Worm (Caenorhabditis elegans) whole organism, L2 larva: ENCODE data around the gene clec-140.

Source experiments
- C34F6.9 ChIP-seq: fragments of 150-350 bp; optimal IDR thresholded peaks from 2 replicates; lab custom pipeline; 2014; ENCODE audit warnings: missing biosample characterization, missing genetic modification characterization
- F13H6.1 ChIP-seq: sonication (generic microtip); optimal IDR thresholded peaks from 2 replicates; lab custom pipeline; 2016; ENCODE audit warnings: missing genetic modification characterization, missing compliant biosample characterization
- R02D3.7 ChIP-seq: fragments of 150-350 bp; optimal IDR thresholded peaks from 2 replicates; lab custom pipeline; 2014; ENCODE audit warnings: missing biosample characterization, missing genetic modification characterization
- Y55F3AM.14 ChIP-seq: fragments of 200-800 bp; sonication (Bioruptor generic); optimal IDR thresholded peaks from 2 replicates; lab custom pipeline; 2018; ENCODE audit warnings: mild to moderate bottlenecking, missing genetic modification characterization, missing compliant biosample characterization
- ZK546.5 ChIP-seq: sonication (generic microtip); optimal IDR thresholded peaks from 2 replicates; lab custom pipeline; 2017; ENCODE audit warnings: missing biosample characterization, missing genetic modification characterization
- alr-1 ChIP-seq: fragments of 150-350 bp; optimal IDR thresholded peaks from 2 replicates; lab custom pipeline; 2014; ENCODE audit warnings: missing biosample characterization, missing genetic modification characterization
- aly-2 ChIP-seq: fragments of 150-350 bp; optimal IDR thresholded peaks from 2 replicates; lab custom pipeline; 2014; ENCODE audit warnings: missing biosample characterization, missing genetic modification characterization
- ama-1 ChIP-seq: fragments of 150-350 bp; optimal IDR thresholded peaks from 2 replicates; lab custom pipeline; 2018; ENCODE audit warnings: inconsistent platforms
- blmp-1 ChIP-seq: sonication (generic microtip); optimal IDR thresholded peaks from 2 replicates; lab custom pipeline; 2017; ENCODE audit warnings: missing genetic modification characterization, mild to moderate bottlenecking, missing compliant biosample characterization, antibody characterized with exemption, moderate library complexity; ENCODE audit not compliant: insufficient read depth
- ceh-82 ChIP-seq: fragments of 150-350 bp; optimal IDR thresholded peaks from 2 replicates; lab custom pipeline; 2014; ENCODE audit warnings: missing biosample characterization, missing genetic modification characterization
- crh-2 ChIP-seq: sonication (generic microtip); optimal IDR thresholded peaks from 2 replicates; lab custom pipeline; 2017; ENCODE audit warnings: missing biosample characterization, missing genetic modification characterization
- dmd-4 ChIP-seq: sonication (generic microtip); optimal IDR thresholded peaks from 2 replicates; lab custom pipeline; 2017; ENCODE audit warnings: missing biosample characterization, missing genetic modification characterization
- egl-27 ChIP-seq: sonication (generic microtip); optimal IDR thresholded peaks from 3 replicates; lab custom pipeline; 2017; ENCODE audit warnings: missing biosample characterization, missing genetic modification reagents, missing genetic modification characterization
- elt-3 ChIP-seq: sonication (generic microtip); optimal IDR thresholded peaks from 2 replicates; lab custom pipeline; 2017; ENCODE audit warnings: missing biosample characterization, missing genetic modification characterization
- fos-1 ChIP-seq: fragments of 150-350 bp; optimal IDR thresholded peaks from 2 replicates; lab custom pipeline; 2014; ENCODE audit warnings: missing biosample characterization, missing genetic modification characterization
- gmeb-1 ChIP-seq: fragments of 150-350 bp; optimal IDR thresholded peaks from 2 replicates; lab custom pipeline; 2014; ENCODE audit warnings: missing biosample characterization, missing genetic modification characterization
- lin-11 ChIP-seq: fragments of 150-350 bp; sonication (generic microtip); optimal IDR thresholded peaks from 2 replicates; lab custom pipeline; 2014; ENCODE audit warnings: missing biosample characterization, missing genetic modification characterization, inconsistent platforms, mixed read lengths
- lin-13 ChIP-seq: fragments of 150-350 bp; optimal IDR thresholded peaks from 2 replicates; lab custom pipeline; 2014; ENCODE audit warnings: missing biosample characterization, missing genetic modification reagents, missing genetic modification characterization
- lsy-2 ChIP-seq, 2 experiments: fragments of 150-350 bp in 1 of 2; sonication (generic microtip) in 1 of 2; optimal IDR thresholded peaks; 2 replicates each; lab custom pipeline; 2014 to 2017; ENCODE audit warnings: missing biosample characterization in 2 of 2, missing genetic modification characterization in 2 of 2
- mab-5 ChIP-seq: fragments of 150-350 bp; optimal IDR thresholded peaks from 2 replicates; lab custom pipeline; 2014; ENCODE audit warnings: missing biosample characterization, missing genetic modification characterization
- mbf-1 ChIP-seq: sonication (generic microtip); optimal IDR thresholded peaks from 2 replicates; lab custom pipeline; 2017; ENCODE audit warnings: missing biosample characterization, missing genetic modification characterization
- mdl-1 ChIP-seq, 2 experiments: fragments of 150-350 bp in 1 of 2; sonication (generic microtip) in 1 of 2; optimal IDR thresholded peaks; 2 replicates each; lab custom pipeline; 2017; ENCODE audit warnings: missing biosample characterization in 2 of 2, missing genetic modification characterization in 2 of 2
- nhr-10 ChIP-seq: sonication (generic microtip); optimal IDR thresholded peaks from 2 replicates; lab custom pipeline; 2017; ENCODE audit warnings: missing biosample characterization, missing genetic modification characterization
- nhr-12 ChIP-seq: fragments of 150-350 bp; optimal IDR thresholded peaks from 2 replicates; lab custom pipeline; 2014; ENCODE audit warnings: missing biosample characterization, missing genetic modification characterization
- nhr-129 ChIP-seq: fragments of 150-350 bp; optimal IDR thresholded peaks from 2 replicates; lab custom pipeline; 2014; ENCODE audit warnings: missing biosample characterization, missing genetic modification characterization
- nhr-21 ChIP-seq: fragments of 150-350 bp; optimal IDR thresholded peaks from 2 replicates; lab custom pipeline; 2014; ENCODE audit warnings: missing biosample characterization, missing genetic modification characterization
- nhr-23 ChIP-seq: fragments of 150-350 bp; optimal IDR thresholded peaks from 2 replicates; lab custom pipeline; 2014; ENCODE audit warnings: missing biosample characterization, missing genetic modification reagents, missing genetic modification characterization
- nhr-25 ChIP-seq: fragments of 150-350 bp; sonication (generic microtip); optimal IDR thresholded peaks from 3 replicates; lab custom pipeline; 2014; ENCODE audit warnings: missing biosample characterization, missing genetic modification characterization
- nhr-77 ChIP-seq: fragments of 150-350 bp; optimal IDR thresholded peaks from 2 replicates; lab custom pipeline; 2014; ENCODE audit warnings: missing biosample characterization, missing genetic modification characterization
- peb-1 ChIP-seq: fragments of 150-350 bp; optimal IDR thresholded peaks from 2 replicates; lab custom pipeline; 2014; ENCODE audit warnings: missing biosample characterization, missing genetic modification characterization
- sem-4 ChIP-seq: fragments of 150-350 bp; optimal IDR thresholded peaks from 2 replicates; lab custom pipeline; 2014; ENCODE audit warnings: missing biosample characterization, missing genetic modification reagents, missing genetic modification characterization
- skn-1 ChIP-seq: sonication (generic microtip); optimal IDR thresholded peaks from 2 replicates; lab custom pipeline; 2017; ENCODE audit warnings: missing biosample characterization, missing genetic modification characterization
- sma-3 ChIP-seq: sonication (generic microtip); optimal IDR thresholded peaks from 2 replicates; lab custom pipeline; 2016; ENCODE audit warnings: missing genetic modification reagents, missing genetic modification characterization, missing compliant biosample characterization
- sma-9 ChIP-seq, 2 experiments: fragments of 150-350 bp in 1 of 2; sonication (generic microtip) in 1 of 2; optimal IDR thresholded peaks; 2 replicates each; lab custom pipeline; 2014 to 2016; ENCODE audit warnings: missing genetic modification characterization in 2 of 2, mild to moderate bottlenecking in 1 of 2, missing biosample characterization in 1 of 2, missing compliant biosample characterization in 1 of 2, missing genetic modification reagents in 1 of 2, moderate library complexity in 1 of 2
- snpc-4 ChIP-seq: fragments of 150-350 bp; optimal IDR thresholded peaks from 2 replicates; lab custom pipeline; 2014; ENCODE audit warnings: missing biosample characterization, missing genetic modification characterization
- unc-55 ChIP-seq: fragments of 150-350 bp; sonication (generic microtip); optimal IDR thresholded peaks from 3 replicates; lab custom pipeline; 2014; ENCODE audit warnings: missing biosample characterization, missing genetic modification reagents, missing genetic modification characterization
- ztf-1 ChIP-seq: fragments of 200-800 bp; sonication (Bioruptor generic); conservative IDR thresholded peaks from 2 replicates; pipeline ENCODE4 v1.3.6; 2022; ENCODE audit warnings: missing genetic modification characterization, missing compliant biosample characterization
- ztf-11 ChIP-seq: sonication (generic microtip); optimal IDR thresholded peaks from 2 replicates; lab custom pipeline; 2017; ENCODE audit warnings: missing biosample characterization, missing genetic modification characterization
- ztf-4 ChIP-seq: fragments of 150-350 bp; optimal IDR thresholded peaks from 2 replicates; lab custom pipeline; 2014; ENCODE audit warnings: missing biosample characterization, missing genetic modification characterization

The clec-140 gene

DNA sequence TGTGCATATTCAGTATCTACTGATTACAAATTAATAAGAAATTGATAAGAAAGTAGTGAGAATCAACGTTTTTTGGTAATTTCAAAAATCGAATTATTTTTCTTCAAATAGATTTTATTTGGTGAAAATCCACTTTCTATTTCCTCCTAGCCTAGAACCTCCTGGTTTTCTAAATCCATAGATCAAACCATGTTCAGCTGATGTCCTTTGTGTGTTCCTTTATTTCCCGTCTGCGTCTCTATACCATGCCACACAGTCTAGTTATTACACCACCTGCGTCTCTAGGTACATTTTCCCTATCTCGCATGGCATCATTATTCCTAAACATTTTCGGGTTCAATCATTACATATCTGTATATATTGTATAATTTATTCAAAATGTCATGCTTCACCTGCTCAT, 20.3 kb downstream of the clec-140 start, which contains the start of gene F10G7.5:
F10G7.5 (plus strand) TSS at position 286 of the 400 bp plus-strand sequence.
- peak; percentile 42 for TF ChIP-seq C34F6.9 (tag; lab: Kevin White, UChicago)
- TF ChIP-seq ztf-4 (tag; lab: Kevin White, UChicago): no peak
- no peak for TF ChIP-seq ZK546.5 (tag; lab: Kevin White, UChicago)
- no peak for TF ChIP-seq nhr-10
- peak in 1 of 2 experiments; percentile 60 for TF ChIP-seq lsy-2 (tag; optimal IDR thresholded peaks at IDR 0.05; lab: Kevin White, UChicago)
- TF ChIP-seq dmd-4 (tag; lab: Kevin White, UChicago): no peak
- no peak for TF ChIP-seq sem-4 (tag; lab: Kevin White, UChicago)
- TF ChIP-seq F13H6.1 (tag; lab: Kevin White, UChicago): peak; percentile 11
- peak; percentile 49 for TF ChIP-seq fos-1
- TF ChIP-seq ceh-82 (tag; lab: Kevin White, UChicago): no peak
- no peak for TF ChIP-seq nhr-23
- TF ChIP-seq peb-1 (tag; lab: Kevin White, UChicago): no peak
- TF ChIP-seq sma-9 (GFP tag; optimal IDR thresholded peaks at IDR 0.05; lab: Kevin White, UChicago): peak; percentile 27
- no peak for TF ChIP-seq sma-9 (tag; optimal IDR thresholded peaks at IDR 0.05; lab: Kevin White, UChicago)
- TF ChIP-seq blmp-1: no peak
- TF ChIP-seq ztf-11: no peak
- no peak for TF ChIP-seq Y55F3AM.14
- TF ChIP-seq nhr-12 (tag; lab: Kevin White, UChicago): no peak
- TF ChIP-seq egl-27 (tag; lab: Kevin White, UChicago): no peak
- peak in 1 of 2 experiments; percentile 8 for TF ChIP-seq mdl-1 (tag; optimal IDR thresholded peaks at IDR 0.05; lab: Kevin White, UChicago)
- TF ChIP-seq alr-1: no peak
- TF ChIP-seq mbf-1: no peak
- TF ChIP-seq crh-2 (tag; lab: Kevin White, UChicago): peak; percentile 17
- TF ChIP-seq skn-1 (tag; lab: Kevin White, UChicago): no peak
- TF ChIP-seq lin-11 (tag; lab: Kevin White, UChicago): no peak
- no peak for TF ChIP-seq elt-3
- no peak for TF ChIP-seq R02D3.7

DNA sequence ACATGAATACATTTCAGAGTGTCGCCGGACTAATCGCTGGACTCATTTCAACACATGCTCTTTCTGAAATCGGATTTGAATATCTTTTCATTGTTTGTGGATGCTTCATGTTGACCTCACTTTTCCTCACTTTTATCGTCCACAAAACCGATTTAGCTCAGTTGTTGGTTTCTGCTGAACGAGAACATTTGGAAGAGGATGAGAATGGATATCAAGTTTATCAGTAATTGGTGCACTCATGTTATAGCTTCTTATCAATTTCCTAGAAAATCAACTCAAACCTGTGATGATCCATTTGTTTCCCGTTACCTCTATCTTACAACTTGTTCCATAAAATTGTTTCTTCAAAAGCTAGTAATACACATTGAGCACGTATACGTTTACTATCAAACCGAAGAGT, 23.2 kb downstream of the clec-140 start:
- TF ChIP-seq unc-55 (GFP tag; lab: Kevin White, UChicago) (no peak), crh-2 (tag; lab: Kevin White, UChicago) (peak; percentile 1)

DNA sequence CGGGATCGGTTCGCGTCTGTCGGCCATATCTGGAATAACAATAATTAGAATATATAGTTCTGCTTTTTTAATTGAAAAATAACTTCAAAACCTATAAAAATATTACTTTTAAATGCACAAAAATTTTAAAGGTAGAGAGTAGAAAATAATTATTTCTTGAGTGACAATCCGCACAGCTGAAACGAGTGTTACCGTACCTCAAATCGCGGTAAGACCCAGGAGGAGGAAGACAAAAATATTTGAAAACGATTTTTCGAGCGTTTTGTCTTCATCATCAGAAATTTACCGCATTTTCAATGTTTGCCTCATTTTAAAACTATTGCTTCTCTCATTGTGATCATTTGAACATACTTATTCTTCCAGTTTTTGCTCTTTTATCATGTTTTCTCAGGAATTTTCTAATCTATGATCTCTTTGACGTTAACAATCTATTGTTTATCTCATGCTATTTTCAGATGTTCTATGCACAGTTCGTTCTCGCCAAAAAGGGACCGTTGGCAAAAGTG, 25.5 kb downstream of the clec-140 start, which contains the start of the genes rpn-5 and scc-1:
rpn-5 (minus strand) TSS at position 162 of the 506 bp plus-strand sequence.
scc-1 (plus strand) TSS at position 456 of the 506 bp plus-strand sequence.
- TF ChIP-seq ztf-1 (GFP tag; lab: Robert Waterston, UW) (no peak), gmeb-1 (tag; lab: Kevin White, UChicago) (peak; percentile 91), mdl-1 (tag; optimal IDR thresholded peaks at IDR 0.05; lab: Kevin White, UChicago) (no peak), nhr-129 (peak; percentile 81), lin-11 (tag; lab: Kevin White, UChicago) (peak; percentile 53), crh-2 (tag; lab: Kevin White, UChicago) (peak; percentile 84), fos-1 (peak; percentile 43), mab-5 (tag; lab: Kevin White, UChicago) (peak; percentile 55), blmp-1 (peak; percentile 38), sma-3 (GFP tag; lab: Kevin White, UChicago) (peak; percentile 56), nhr-10 (no peak), skn-1 (tag; lab: Kevin White, UChicago) (peak; percentile 98), egl-27 (tag; lab: Kevin White, UChicago) (peak; percentile 33), lsy-2 (tag; optimal IDR thresholded peaks at IDR 0.05; lab: Kevin White, UChicago) (peak; percentile 98 to 99), alr-1 (no peak), R02D3.7 (peak; percentile 20), ztf-4 (tag; lab: Kevin White, UChicago) (no peak), nhr-77 (tag; lab: Kevin White, UChicago) (no peak), sma-9 (GFP tag; optimal IDR thresholded peaks at IDR 0.05; lab: Kevin White, UChicago) (peak; percentile 71), sma-9 (tag; optimal IDR thresholded peaks at IDR 0.05; lab: Kevin White, UChicago) (no peak), ama-1 (no peak), ZK546.5 (tag; lab: Kevin White, UChicago) (peak; percentile 48), aly-2 (tag; lab: Kevin White, UChicago) (no peak), C34F6.9 (tag; lab: Kevin White, UChicago) (peak; percentile 85), nhr-25 (tag; lab: Kevin White, UChicago) (peak; percentile 67), dmd-4 (tag; lab: Kevin White, UChicago) (no peak), unc-55 (GFP tag; lab: Kevin White, UChicago) (peak; percentile 95), lin-13 (peak; percentile 79), nhr-21 (tag; lab: Kevin White, UChicago) (peak; percentile 70), F13H6.1 (tag; lab: Kevin White, UChicago) (peak; percentile 25), snpc-4 (peak; percentile 47), sem-4 (tag; lab: Kevin White, UChicago) (peak; percentile 4)
